Worm (Caenorhabditis elegans) whole organism, late embryonic: ENCODE results near the gene etc-1.

Experiments used
- C08G9.2 ChIP-seq: sonication (generic microtip); optimal IDR thresholded peaks from 2 replicates; lab custom pipeline; 2016; ENCODE audit warnings: mild to moderate bottlenecking, missing genetic modification characterization, moderate library complexity, missing compliant biosample characterization
- F13H6.1 ChIP-seq: sonication (generic microtip); optimal IDR thresholded peaks from 2 replicates; lab custom pipeline; 2016; ENCODE audit warnings: missing genetic modification characterization, missing compliant biosample characterization
- ceh-19 ChIP-seq: fragments of 200-800 bp; sonication (Bioruptor generic); optimal IDR thresholded peaks from 2 replicates; lab custom pipeline; 2018; ENCODE audit warnings: mild to moderate bottlenecking, missing genetic modification characterization, missing compliant biosample characterization
- ceh-6 ChIP-seq: fragments of 200-800 bp; sonication (Bioruptor generic); optimal IDR thresholded peaks from 2 replicates; lab custom pipeline; 2018; ENCODE audit warnings: mild to moderate bottlenecking, missing genetic modification characterization, missing compliant biosample characterization
- ceh-9 ChIP-seq: sonication (generic microtip); optimal IDR thresholded peaks from 2 replicates; lab custom pipeline; 2016; ENCODE audit warnings: mild to moderate bottlenecking, missing genetic modification characterization, inconsistent platforms, missing compliant biosample characterization
- ets-4 ChIP-seq: sonication (generic microtip); optimal IDR thresholded peaks from 2 replicates; lab custom pipeline; 2016; ENCODE audit warnings: missing genetic modification characterization, missing compliant biosample characterization
- hlh-13 ChIP-seq: fragments of 200-800 bp; sonication (Bioruptor generic); optimal IDR thresholded peaks from 2 replicates; lab custom pipeline; 2018; ENCODE audit warnings: mild to moderate bottlenecking, missing genetic modification characterization, missing compliant biosample characterization
- nfya-1 ChIP-seq: sonication (generic microtip); optimal IDR thresholded peaks from 2 replicates; lab custom pipeline; 2017; ENCODE audit warnings: missing genetic modification characterization, mild to moderate bottlenecking, missing compliant biosample characterization, antibody characterized with exemption, moderate library complexity
- nhr-11 ChIP-seq: fragments of 150-350 bp; optimal IDR thresholded peaks from 2 replicates; lab custom pipeline; 2014; ENCODE audit warnings: missing biosample characterization, missing genetic modification characterization
- pqm-1 ChIP-seq: sonication (generic microtip); optimal IDR thresholded peaks from 2 replicates; lab custom pipeline; 2016; ENCODE audit warnings: missing genetic modification characterization, missing compliant biosample characterization
- ttx-3 ChIP-seq: sonication (generic microtip); optimal IDR thresholded peaks from 2 replicates; lab custom pipeline; 2016; ENCODE audit warnings: missing genetic modification reagents, missing genetic modification characterization, missing compliant biosample characterization
- zip-5 ChIP-seq: sonication (generic microtip); optimal IDR thresholded peaks from 2 replicates; lab custom pipeline; 2016; ENCODE audit warnings: missing genetic modification characterization, missing compliant biosample characterization

DNA sequence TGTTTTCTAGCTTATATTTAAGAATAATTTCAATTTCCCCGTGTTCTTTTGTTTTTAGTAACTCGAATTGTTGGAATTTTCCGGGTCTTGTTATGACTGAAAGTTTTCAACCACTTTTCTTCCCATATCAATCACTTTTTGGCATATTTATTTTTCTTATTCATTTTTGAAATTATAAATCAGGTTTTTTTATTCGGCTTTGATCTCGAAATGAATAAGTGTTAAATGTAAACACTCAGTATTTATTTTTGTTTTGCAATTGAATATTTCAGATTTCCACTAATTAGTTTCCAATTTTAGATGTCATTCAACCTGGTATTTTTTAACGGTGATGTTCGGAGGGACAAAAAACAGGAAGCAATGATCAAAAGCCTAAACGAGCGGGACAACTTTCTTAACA, at the start of gene etc-1:
- no peak for TF ChIP-seq ets-4
- no peak for TF ChIP-seq C08G9.2
- TF ChIP-seq ceh-9 = no peak
- TF ChIP-seq pqm-1 (tag; lab: Kevin White, UChicago) = no peak
- no peak for TF ChIP-seq F13H6.1 (tag; lab: Kevin White, UChicago)
- TF ChIP-seq ttx-3 (tag; lab: Kevin White, UChicago) = no peak
- TF ChIP-seq ceh-6 = no peak
- TF ChIP-seq zip-5 = no peak
- no peak for TF ChIP-seq ceh-19 (GFP tag; lab: Kevin White, UChicago)
- TF ChIP-seq hlh-13 (GFP tag; lab: Kevin White, UChicago) = no peak
- no peak for TF ChIP-seq nfya-1 (tag; lab: Kevin White, UChicago)
- TF ChIP-seq nhr-11 (tag; lab: Kevin White, UChicago) = no peak
